Fruit fly (Drosophila melanogaster) whole organism, larva: ENCODE data around the gene mRpL23.

Experiments used
- noc ChIP-seq: fragments of 200-800 bp; sonication (Bioruptor generic); optimal IDR thresholded peaks from 3 replicates; lab custom pipeline; 2019; ENCODE audit warnings: missing biosample characterization, mild to moderate bottlenecking, missing genetic modification characterization, moderate library complexity

The mRpL23 gene

dm6 chr3L:2373421-2374043, at the start of gene mRpL23, which contains the start of gene CG9004:
Gene mRpL23 (minus strand): TSS chr3L:2373704.
Gene CG9004 (plus strand): TSS chr3L:2373728.
- peak; percentile 98 for TF ChIP-seq noc (tag; lab: Kevin White, UChicago)

- TF ChIP-seq noc (tag; lab: Kevin White, UChicago), result no peak
Measured at dm6 chr3L:2422763-2423162, 49.3 kb upstream of the mRpL23 start.

dm6 chr3L:2421138-2421537, 47.6 kb upstream of the mRpL23 start:
- no peak for TF ChIP-seq noc (tag; lab: Kevin White, UChicago)

DNA sequence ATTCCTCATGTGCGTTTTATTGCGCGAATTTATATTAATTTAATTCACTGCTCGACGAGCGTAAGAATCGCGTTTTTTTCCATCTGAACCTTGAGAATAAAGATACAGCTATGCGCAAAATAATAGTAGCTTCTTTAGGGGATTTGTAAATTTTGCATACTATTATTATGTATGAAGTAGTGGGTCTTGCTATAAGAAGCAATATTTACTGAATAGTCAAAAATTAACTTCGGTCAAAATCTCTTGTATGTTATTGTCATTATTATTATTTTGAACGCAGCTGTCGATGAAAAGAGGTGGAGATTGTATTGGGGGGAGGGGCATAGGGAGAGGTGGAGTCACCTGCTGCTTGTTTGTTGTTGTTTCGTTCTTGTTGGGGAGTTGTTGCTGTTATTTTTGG, 45.3 kb upstream of the mRpL23 start:
- peak; percentile 86 for TF ChIP-seq noc (tag; lab: Kevin White, UChicago)

- TF ChIP-seq noc (tag; lab: Kevin White, UChicago), result peak; percentile 77
Measured at dm6 chr3L:2417399-2418040, 44.0 kb upstream of the mRpL23 start.

- TF ChIP-seq noc (tag; lab: Kevin White, UChicago), result no peak
Measured at dm6 chr3L:2414876-2415275, 41.4 kb upstream of the mRpL23 start.

- TF ChIP-seq noc (tag; lab: Kevin White, UChicago), result peak; percentile 11
Measured at dm6 chr3L:2411564-2412080, 38.1 kb upstream of the mRpL23 start.

- TF ChIP-seq noc (tag; lab: Kevin White, UChicago), result no peak
Measured at dm6 chr3L:2410869-2411268, 37.4 kb upstream of the mRpL23 start.

dm6 chr3L:2409289-2409688, 35.8 kb upstream of the mRpL23 start:
- TF ChIP-seq noc (tag; lab: Kevin White, UChicago), result no peak

dm6 chr3L:2407945-2408344, 34.4 kb upstream of the mRpL23 start:
- no peak for TF ChIP-seq noc (tag; lab: Kevin White, UChicago)

dm6 chr3L:2407271-2407670, 33.8 kb upstream of the mRpL23 start:
- TF ChIP-seq noc (tag; lab: Kevin White, UChicago), result no peak

DNA sequence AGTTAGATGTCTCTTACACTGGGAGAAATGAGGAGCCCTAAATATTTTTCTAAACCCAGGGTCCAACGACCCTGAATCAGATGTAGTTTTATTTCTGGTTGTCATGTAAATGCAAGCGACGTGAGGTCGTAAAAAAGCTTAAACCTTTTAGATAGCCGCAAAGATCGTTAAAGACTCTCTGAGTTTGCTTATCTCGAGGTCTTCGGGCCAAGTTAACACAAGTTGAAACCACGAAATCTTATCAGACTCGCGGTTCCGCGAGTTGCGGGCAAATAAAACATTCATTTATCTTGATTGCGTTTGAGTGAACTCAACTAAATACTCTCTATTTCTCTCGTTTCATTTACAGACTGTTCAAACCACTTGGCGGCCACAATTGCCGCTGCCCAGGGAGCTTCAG, 28.7 kb upstream of the mRpL23 start:
- no peak for TF ChIP-seq noc (tag; lab: Kevin White, UChicago)

DNA sequence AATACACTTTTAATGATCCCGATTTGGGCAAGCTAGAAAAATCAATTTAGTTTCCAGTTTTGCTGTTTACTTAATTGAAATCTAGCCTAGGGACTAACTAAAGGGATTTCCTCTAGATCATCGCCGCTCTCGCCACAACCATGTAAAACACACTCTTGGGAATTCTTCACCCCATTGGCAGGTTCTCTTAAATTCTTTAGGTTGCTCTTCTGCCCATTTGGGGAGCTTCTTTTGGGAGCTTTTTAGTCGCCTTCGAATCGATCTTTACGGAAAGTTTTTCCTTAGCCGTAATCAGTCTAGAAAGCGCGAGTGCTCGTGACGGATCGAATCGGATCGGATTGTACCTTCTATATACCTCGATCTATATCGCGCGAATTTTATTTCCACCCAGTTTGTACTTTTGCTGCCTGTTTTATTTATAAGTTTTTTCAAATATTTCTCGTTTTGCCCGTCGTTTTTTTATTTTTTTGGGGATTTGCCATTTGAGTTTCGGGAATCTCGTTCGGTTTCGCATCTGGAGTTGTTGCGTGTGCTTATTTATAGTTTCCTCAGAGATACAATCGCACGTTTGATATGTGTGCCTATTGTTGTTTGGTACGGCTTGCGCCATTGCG, 26.8 kb upstream of the mRpL23 start:
- TF ChIP-seq noc (tag; lab: Kevin White, UChicago), result peak; percentile 46

DNA sequence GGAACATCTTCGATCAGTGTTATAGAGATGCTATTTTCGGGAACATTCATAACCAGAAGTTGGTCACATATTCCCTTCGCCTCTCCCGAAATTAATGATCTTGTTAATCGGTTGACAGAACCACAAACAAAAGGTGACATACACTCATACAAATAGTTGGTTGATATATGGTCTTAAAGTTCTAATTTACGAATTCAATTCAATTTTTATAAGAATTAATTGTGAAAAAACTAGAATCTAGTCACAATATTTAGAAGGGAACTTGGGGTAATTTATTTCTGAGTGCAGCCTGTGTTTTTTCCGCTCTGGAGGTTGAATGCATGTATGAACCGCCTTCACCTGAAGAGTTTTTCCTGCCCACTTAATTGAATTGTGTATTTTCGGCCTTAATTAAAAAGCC, 26.3 kb upstream of the mRpL23 start:
- TF ChIP-seq noc (tag; lab: Kevin White, UChicago), result no peak

dm6 chr3L:2398636-2399035, 25.1 kb upstream of the mRpL23 start:
- no peak for TF ChIP-seq noc (tag; lab: Kevin White, UChicago)

DNA sequence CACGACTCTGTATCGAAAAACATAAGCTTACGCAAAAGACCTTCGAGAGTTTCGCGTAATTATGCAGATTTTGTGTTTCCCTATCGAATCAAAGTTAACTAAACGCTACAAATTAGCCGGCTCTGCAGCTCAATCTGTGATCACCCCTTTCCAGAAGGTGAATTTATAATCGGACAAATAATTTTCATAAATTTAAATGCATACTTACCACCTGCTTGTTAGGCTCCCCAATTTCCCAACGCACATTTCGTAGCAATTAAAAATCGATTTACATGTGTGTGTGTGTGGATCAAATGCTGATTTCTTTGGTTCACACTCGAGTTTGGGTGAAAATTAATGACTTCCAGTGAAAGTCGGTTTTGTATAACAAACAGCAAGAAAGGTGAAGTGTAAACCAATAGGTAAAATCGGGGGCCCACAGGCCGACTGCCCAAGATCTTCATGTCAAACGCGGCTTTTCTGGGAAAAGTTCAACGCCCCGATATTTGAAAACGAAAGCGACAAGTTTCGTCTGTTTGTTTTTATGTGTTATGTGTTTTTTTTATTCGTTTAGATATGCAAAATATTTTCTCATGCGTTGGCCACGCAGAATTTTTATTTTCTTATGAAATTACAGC, 24.2 kb upstream of the mRpL23 start:
- no peak for TF ChIP-seq noc (tag; lab: Kevin White, UChicago)
